Fruit fly (Drosophila melanogaster) whole organism, embryonic: ENCODE data around the gene CG17803.
A peak's percentile ranks its signal among the peaks of the same experiment; 100 is the strongest.

Source experiments
- Atf3 ChIP-seq: fragments of 200-800 bp; sonication (Bioruptor generic); optimal IDR thresholded peaks from 3 replicates; lab custom pipeline; 2016; ENCODE audit warnings: missing biosample characterization, missing genetic modification characterization
- CG10147 ChIP-seq: fragments of 200-800 bp; sonication (Bioruptor generic); optimal IDR thresholded peaks from 2 replicates; lab custom pipeline; 2019; ENCODE audit warnings: missing biosample characterization, mild to moderate bottlenecking, missing genetic modification characterization, moderate library complexity
- CG11247 ChIP-seq: fragments of 200-800 bp; sonication (Bioruptor generic); IDR thresholded peaks from 2 replicates; pipeline ENCODE4 v1.3.6; 2022; ENCODE audit warnings: missing biosample characterization, missing genetic modification characterization
- CG11560 ChIP-seq: fragments of 200-800 bp; sonication (Bioruptor generic); IDR thresholded peaks from 3 replicates; pipeline ENCODE4 v1.3.6; 2022; ENCODE audit warnings: missing biosample characterization, missing genetic modification characterization
- CG12071 ChIP-seq: fragments of 200-800 bp; sonication (Bioruptor generic); optimal IDR thresholded peaks from 3 replicates; lab custom pipeline; 2018; ENCODE audit warnings: missing biosample characterization, mild to moderate bottlenecking, missing genetic modification characterization
- CG1233 ChIP-seq: fragments of 200-800 bp; sonication (Bioruptor generic); optimal IDR thresholded peaks from 4 replicates; lab custom pipeline; 2018; ENCODE audit warnings: missing biosample characterization, mild to moderate bottlenecking, missing genetic modification characterization
- CG12744 ChIP-seq: fragments of 200-800 bp; sonication (Bioruptor generic); optimal IDR thresholded peaks from 2 replicates; lab custom pipeline; 2016; ENCODE audit warnings: missing biosample characterization, missing genetic modification characterization
- CG12942 ChIP-seq: fragments of 200-800 bp; sonication (Bioruptor generic); optimal IDR thresholded peaks from 3 replicates; lab custom pipeline; 2016; ENCODE audit warnings: missing biosample characterization, missing genetic modification characterization
- CG14860 ChIP-seq: fragments of 200-800 bp; sonication (Bioruptor generic); IDR thresholded peaks from 3 replicates; pipeline ENCODE4 v1.3.6; 2022; ENCODE audit warnings: missing biosample characterization, missing genetic modification characterization; ENCODE audit not compliant: partially characterized antibody
- CG1603 ChIP-seq: fragments of 200-800 bp; sonication (Bioruptor generic); optimal IDR thresholded peaks from 2 replicates; lab custom pipeline; 2019; ENCODE audit warnings: missing biosample characterization, mild to moderate bottlenecking, missing genetic modification characterization, moderate library complexity
- CG1647 ChIP-seq: fragments of 200-800 bp; sonication (Bioruptor generic); optimal IDR thresholded peaks from 3 replicates; lab custom pipeline; 2016; ENCODE audit warnings: missing biosample characterization, missing genetic modification characterization
- CG17328 ChIP-seq: fragments of 200-800 bp; sonication (Bioruptor generic); IDR thresholded peaks from 2 replicates; pipeline ENCODE4 v1.3.6; 2022; ENCODE audit warnings: missing biosample characterization, missing genetic modification characterization
- CG17912 ChIP-seq: fragments of 200-800 bp; sonication (Bioruptor generic); optimal IDR thresholded peaks from 2 replicates; lab custom pipeline; 2018; ENCODE audit warnings: missing biosample characterization, mild to moderate bottlenecking, missing genetic modification characterization
- CG18262 ChIP-seq: fragments of 200-800 bp; optimal IDR thresholded peaks from 3 replicates; lab custom pipeline; 2019; ENCODE audit warnings: missing biosample characterization, mild to moderate bottlenecking, missing genetic modification characterization, moderate library complexity
- CG18476 ChIP-seq: fragments of 200-800 bp; sonication (Bioruptor generic); optimal IDR thresholded peaks from 2 replicates; lab custom pipeline; 2016; ENCODE audit warnings: missing biosample characterization, mild to moderate bottlenecking, missing genetic modification characterization
- CG2120 ChIP-seq: fragments of 200-800 bp; sonication (Bioruptor generic); optimal IDR thresholded peaks from 3 replicates; lab custom pipeline; 2016; ENCODE audit warnings: missing biosample characterization, missing genetic modification characterization
- CG6813 ChIP-seq: fragments of 200-800 bp; sonication (Bioruptor generic); optimal IDR thresholded peaks from 2 replicates; lab custom pipeline; 2017; ENCODE audit warnings: missing biosample characterization, missing genetic modification characterization, mild to moderate bottlenecking, moderate library complexity, missing genetic modification reagents
- CG7271 ChIP-seq: fragments of 200-800 bp; sonication (Bioruptor generic); optimal IDR thresholded peaks from 2 replicates; lab custom pipeline; 2018; ENCODE audit warnings: missing biosample characterization, mild to moderate bottlenecking, missing genetic modification characterization, moderate library complexity
- CG7357 ChIP-seq: fragments of 200-800 bp; sonication (Bioruptor generic); IDR thresholded peaks from 3 replicates; pipeline ENCODE4 v1.3.6; 2022; ENCODE audit warnings: missing biosample characterization, missing genetic modification characterization
- CG9876 ChIP-seq: fragments of 200-800 bp; sonication (Bioruptor generic); optimal IDR thresholded peaks from 2 replicates; lab custom pipeline; 2016; ENCODE audit warnings: missing biosample characterization, missing genetic modification characterization
- Camta ChIP-seq: fragments of 200-800 bp; sonication (Bioruptor generic); optimal IDR thresholded peaks from 2 replicates; lab custom pipeline; 2016; ENCODE audit warnings: missing biosample characterization, missing genetic modification characterization
- CoRest ChIP-seq: fragments of 200-800 bp; sonication (Bioruptor generic); optimal IDR thresholded peaks from 3 replicates; lab custom pipeline; 2018; ENCODE audit warnings: missing biosample characterization, mild to moderate bottlenecking, missing genetic modification characterization, moderate library complexity
- Deaf1 ChIP-seq: fragments of 200-800 bp; optimal IDR thresholded peaks from 3 replicates; lab custom pipeline; 2019; ENCODE audit warnings: missing biosample characterization, mild to moderate bottlenecking, missing genetic modification characterization, moderate library complexity
- ERR ChIP-seq: fragments of 200-800 bp; sonication (Bioruptor generic); optimal IDR thresholded peaks from 2 replicates; lab custom pipeline; 2016; ENCODE audit warnings: missing biosample characterization, missing genetic modification characterization
- HHEX ChIP-seq: fragments of 200-800 bp; sonication (Bioruptor generic); optimal IDR thresholded peaks from 3 replicates; lab custom pipeline; 2017; ENCODE audit warnings: missing biosample characterization, mild to moderate bottlenecking, missing genetic modification characterization, missing genetic modification reagents
- Hmx ChIP-seq: fragments of 200-800 bp; sonication (Bioruptor generic); optimal IDR thresholded peaks from 2 replicates; lab custom pipeline; 2016; ENCODE audit warnings: missing biosample characterization, missing genetic modification characterization
- Mad ChIP-seq: fragments of 200-800 bp; sonication (Bioruptor generic); optimal IDR thresholded peaks from 2 replicates; lab custom pipeline; 2016; ENCODE audit warnings: missing biosample characterization, missing genetic modification characterization
- NFAT ChIP-seq: fragments of 200-800 bp; sonication (Bioruptor generic); IDR thresholded peaks from 2 replicates; pipeline ENCODE4 v1.3.6; 2022; ENCODE audit warnings: missing biosample characterization, missing genetic modification characterization
- Ptx1 ChIP-seq: fragments of 200-800 bp; sonication (Bioruptor generic); IDR thresholded peaks from 2 replicates; pipeline ENCODE4 v1.3.6; 2022; ENCODE audit warnings: missing biosample characterization, missing genetic modification characterization
- Rx ChIP-seq: fragments of 200-800 bp; sonication (Bioruptor generic); IDR thresholded peaks from 2 replicates; pipeline ENCODE4 v1.3.6; 2022; ENCODE audit warnings: missing biosample characterization, missing genetic modification characterization
- Spps ChIP-seq: fragments of 200-800 bp; sonication (Bioruptor generic); optimal IDR thresholded peaks from 2 replicates; lab custom pipeline; 2018; ENCODE audit warnings: missing biosample characterization, mild to moderate bottlenecking, missing genetic modification characterization
- Taf1 ChIP-seq: fragments of 200-800 bp; sonication (Bioruptor generic); IDR thresholded peaks from 2 replicates; pipeline ENCODE4 v1.3.6; 2022; ENCODE audit warnings: missing biosample characterization, missing genetic modification characterization
- Trl ChIP-seq, 3 experiments: fragments of >200 bp in 2 of 3; fragments of 200-800 bp in 1 of 3; sonication (Bioruptor generic) in 1 of 3; optimal IDR thresholded peaks; 2 replicates in 1 of 3; 3 replicates in 2 of 3; lab custom pipeline; 2016 to 2017; ENCODE audit warnings: missing biosample characterization in 1 of 3, missing genetic modification characterization in 1 of 3
- Vsx1 ChIP-seq: fragments of 200-800 bp; sonication (Bioruptor generic); optimal IDR thresholded peaks from 2 replicates; lab custom pipeline; 2017; ENCODE audit warnings: missing biosample characterization, mild to moderate bottlenecking, missing genetic modification characterization, missing genetic modification reagents
- ab ChIP-seq: fragments of 200-800 bp; sonication (Bioruptor generic); optimal IDR thresholded peaks from 2 replicates; lab custom pipeline; 2016; ENCODE audit warnings: missing biosample characterization, missing genetic modification characterization
- abd-A ChIP-seq: fragments of 200-800 bp; sonication (Bioruptor generic); optimal IDR thresholded peaks from 3 replicates; lab custom pipeline; 2019; ENCODE audit warnings: missing biosample characterization, mild to moderate bottlenecking, missing genetic modification characterization, moderate library complexity
- az2 ChIP-seq: fragments of 200-800 bp; sonication (Bioruptor generic); optimal IDR thresholded peaks from 3 replicates; lab custom pipeline; 2016; ENCODE audit warnings: missing biosample characterization, missing genetic modification characterization
- bbx ChIP-seq: fragments of 200-800 bp; sonication (Bioruptor generic); IDR thresholded peaks from 2 replicates; pipeline ENCODE4 v1.3.6; 2022; ENCODE audit warnings: missing biosample characterization, missing genetic modification characterization; ENCODE audit not compliant: partially characterized antibody
- bowl ChIP-seq: fragments of 200-800 bp; sonication (Bioruptor generic); IDR thresholded peaks from 2 replicates; pipeline ENCODE4 v1.3.6; 2022; ENCODE audit warnings: missing biosample characterization, missing genetic modification characterization
- bsh ChIP-seq, 2 experiments: fragments of 200-800 bp; sonication (Bioruptor generic); optimal IDR thresholded peaks; 2 replicates each; lab custom pipeline; 2017 to 2018; ENCODE audit warnings: mild to moderate bottlenecking in 2 of 2, missing biosample characterization in 2 of 2, missing genetic modification characterization in 2 of 2, moderate library complexity in 1 of 2
- cas ChIP-seq: fragments of 200-800 bp; sonication (Bioruptor generic); IDR thresholded peaks from 2 replicates; pipeline ENCODE4 v1.3.6; 2022; ENCODE audit warnings: missing biosample characterization, missing genetic modification characterization
- cato ChIP-seq: fragments of 200-800 bp; sonication (Bioruptor generic); optimal IDR thresholded peaks from 2 replicates; lab custom pipeline; 2016; ENCODE audit warnings: missing biosample characterization, missing genetic modification characterization, borderline replicate concordance
- crp ChIP-seq, 2 experiments: fragments of 200-800 bp; sonication (Bioruptor generic); optimal IDR thresholded peaks; 2 replicates in 1 of 2; 3 replicates in 1 of 2; lab custom pipeline; 2017; ENCODE audit warnings: missing biosample characterization in 2 of 2, missing genetic modification characterization in 2 of 2, mild to moderate bottlenecking in 1 of 2, moderate library complexity in 1 of 2
- en ChIP-seq: fragments of 200-800 bp; sonication (Bioruptor generic); optimal IDR thresholded peaks from 2 replicates; lab custom pipeline; 2016; ENCODE audit warnings: missing biosample characterization, missing genetic modification characterization
- fru ChIP-seq: fragments of >200 bp; optimal IDR thresholded peaks from 2 replicates; lab custom pipeline; 2017
- fu2 ChIP-seq: fragments of 200-800 bp; sonication (Bioruptor generic); optimal IDR thresholded peaks from 2 replicates; lab custom pipeline; 2016; ENCODE audit warnings: missing biosample characterization, missing genetic modification characterization
- gce ChIP-seq: fragments of 200-800 bp; sonication (Bioruptor generic); IDR thresholded peaks from 3 replicates; pipeline ENCODE4 v1.3.6; 2022; ENCODE audit warnings: missing biosample characterization, missing genetic modification characterization
- ken ChIP-seq: fragments of 200-800 bp; sonication (Bioruptor generic); IDR thresholded peaks from 3 replicates; pipeline ENCODE4 v1.3.6; 2022; ENCODE audit warnings: missing biosample characterization, missing genetic modification characterization
- lilli ChIP-seq: fragments of 200-800 bp; sonication (Bioruptor generic); optimal IDR thresholded peaks from 3 replicates; lab custom pipeline; 2016; ENCODE audit warnings: missing biosample characterization, missing genetic modification characterization
- slbo ChIP-seq: fragments of 200-800 bp; sonication (Bioruptor generic); IDR thresholded peaks from 2 replicates; pipeline ENCODE4 v1.3.6; 2022; ENCODE audit warnings: missing biosample characterization, missing genetic modification characterization
- tap ChIP-seq: fragments of 200-800 bp; optimal IDR thresholded peaks from 3 replicates; lab custom pipeline; 2019; ENCODE audit warnings: missing biosample characterization, mild to moderate bottlenecking, missing genetic modification characterization, moderate library complexity
- wdn ChIP-seq: fragments of 200-800 bp; sonication (Bioruptor generic); IDR thresholded peaks from 2 replicates; pipeline ENCODE4 v1.3.6; 2022; ENCODE audit warnings: missing biosample characterization, missing genetic modification characterization

Gene CG17803

DNA sequence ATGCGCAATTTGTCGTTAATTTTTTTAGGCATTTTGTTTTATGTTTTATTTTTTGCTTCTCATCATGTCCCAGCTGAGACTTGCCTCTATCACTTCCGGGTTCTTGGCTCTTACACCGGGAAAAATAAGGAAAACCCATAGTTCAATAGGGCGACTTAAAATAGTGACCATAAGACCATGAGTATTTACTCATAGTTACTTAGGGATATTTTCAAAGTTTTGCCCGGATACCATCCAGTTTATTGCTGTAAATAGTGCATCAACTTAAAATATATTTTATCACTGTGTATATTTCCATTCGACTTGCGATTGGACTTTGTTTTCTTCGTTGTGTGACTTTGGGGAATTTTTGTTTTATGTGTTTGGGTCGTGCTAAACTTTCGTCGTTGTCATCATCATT is 17.5 kb upstream of the CG17803 start (continued):
- no peak for TF ChIP-seq Mad (GFP tag; lab: Kevin White, UChicago)
- TF ChIP-seq CG1603 (tag; lab: Kevin White, UChicago), result peak; percentile 32
- no peak for TF ChIP-seq Spps (tag; lab: Kevin White, UChicago)
- TF ChIP-seq ab, result no peak
- no peak for TF ChIP-seq CG11560 (tag; lab: Robert Waterston, UW)
- no peak for TF ChIP-seq CG7271
- no peak for TF ChIP-seq wdn (GFP tag; lab: Robert Waterston, UW)
- no peak for TF ChIP-seq en (GFP tag; lab: Kevin White, UChicago)
- no peak for TF ChIP-seq Camta (GFP tag; lab: Kevin White, UChicago)
- TF ChIP-seq CG12071, result no peak
- no peak for TF ChIP-seq NFAT (GFP tag; lab: Robert Waterston, UW)
- no peak for TF ChIP-seq crp (GFP tag; optimal IDR thresholded peaks at IDR 0.05; lab: Kevin White, UChicago)
- TF ChIP-seq CG18476, result no peak
- no peak; the same call in 1 of the 2 replicates for TF ChIP-seq Rx
- TF ChIP-seq CG18262 (tag; lab: Kevin White, UChicago), result peak; percentile 13
- no peak for TF ChIP-seq ken (GFP tag; lab: Robert Waterston, UW)
- TF ChIP-seq cas (GFP tag; lab: Robert Waterston, UW), result no peak
- TF ChIP-seq slbo (GFP tag; lab: Robert Waterston, UW), result peak; percentile 60
- TF ChIP-seq Atf3 (GFP tag; lab: Kevin White, UChicago), result no peak
- no peak for TF ChIP-seq CG17328 (GFP tag; lab: Robert Waterston, UW)
- TF ChIP-seq Ptx1, result peak; percentile 16; the same call in 1 of the 2 replicates
- TF ChIP-seq gce (GFP tag; lab: Robert Waterston, UW), result no peak
- no peak for TF ChIP-seq CG12744 (GFP tag; lab: Kevin White, UChicago)
- TF ChIP-seq Vsx1 (GFP tag; lab: Kevin White, UChicago), result no peak
- no peak for TF ChIP-seq CG17912 (GFP tag; lab: Kevin White, UChicago)
- TF ChIP-seq CG2120 (GFP tag; lab: Kevin White, UChicago), result peak; percentile 66
- TF ChIP-seq HHEX (GFP tag; lab: Kevin White, UChicago), result no peak
- TF ChIP-seq CG1233, result no peak
- TF ChIP-seq CG11247, result peak; percentile 16; the same call in 1 of the 2 replicates
- TF ChIP-seq az2 (GFP tag; lab: Kevin White, UChicago), result no peak
- TF ChIP-seq tap (tag; lab: Kevin White, UChicago), result no peak
- peak; percentile 45; the same call in 1 of the 3 replicates for TF ChIP-seq CG7357 (GFP tag; lab: Robert Waterston, UW)
- no peak for TF ChIP-seq fru (lab: Kevin White, UChicago)
- no peak for TF ChIP-seq CG12942 (GFP tag; lab: Kevin White, UChicago)
- TF ChIP-seq lilli, result peak; percentile 42
- TF ChIP-seq Trl (optimal IDR thresholded peaks at IDR 0.05; lab: Kevin White, UChicago), result no peak
- TF ChIP-seq Trl (GFP tag; optimal IDR thresholded peaks at IDR 0.05; lab: Kevin White, UChicago), result no peak
- TF ChIP-seq CoRest (tag; lab: Kevin White, UChicago), result peak; percentile 34
- TF ChIP-seq Taf1 (GFP tag; lab: Robert Waterston, UW), result no peak
- no peak for TF ChIP-seq Hmx (GFP tag; lab: Kevin White, UChicago)
- TF ChIP-seq abd-A (tag; lab: Kevin White, UChicago), result no peak
- no peak for TF ChIP-seq CG1647
- TF ChIP-seq bowl (GFP tag; lab: Robert Waterston, UW), result no peak
- TF ChIP-seq cato (GFP tag; lab: Kevin White, UChicago), result no peak
- no peak for TF ChIP-seq fu2
- TF ChIP-seq bbx, result no peak
- no peak for TF ChIP-seq CG10147 (GFP tag; lab: Kevin White, UChicago)
- no peak for TF ChIP-seq CG9876 (GFP tag; lab: Kevin White, UChicago)
- no peak for TF ChIP-seq Deaf1 (tag; lab: Kevin White, UChicago)
- TF ChIP-seq bsh (GFP tag; optimal IDR thresholded peaks at IDR 0.05; lab: Kevin White, UChicago), result peak in 1 of 2 experiments; percentile 41
- TF ChIP-seq ERR (GFP tag; lab: Kevin White, UChicago), result no peak
- peak; percentile 42 for TF ChIP-seq CG6813
- no peak for TF ChIP-seq CG14860 (GFP tag; lab: Robert Waterston, UW)
